Worm (Caenorhabditis elegans): ENCODE results near the gene pgm-3.

- no peak for TF ChIP-seq ceh-83 (GFP tag; optimal IDR thresholded peaks at IDR 0.05)
- TF ChIP-seq nhr-237 (tag; optimal IDR thresholded peaks at IDR 0.05): no peak
- TF ChIP-seq elt-3 (tag; optimal IDR thresholded peaks at IDR 0.05): no peak
- no peak for TF ChIP-seq nhr-12 (tag; optimal IDR thresholded peaks at IDR 0.05)
- no peak for TF ChIP-seq ceh-39 (tag; optimal IDR thresholded peaks at IDR 0.05)
- TF ChIP-seq snpc-4 (tag; optimal IDR thresholded peaks at IDR 0.05): no peak
- no peak for TF ChIP-seq tbx-8 (GFP tag; optimal IDR thresholded peaks at IDR 0.05)
- TF ChIP-seq ztf-11 (tag; optimal IDR thresholded peaks at IDR 0.05): no peak
- no peak for TF ChIP-seq blmp-1 (tag; optimal IDR thresholded peaks at IDR 0.05)
- no peak for TF ChIP-seq pha-4 (tag; optimal IDR thresholded peaks at IDR 0.05)
- no peak for TF ChIP-seq ces-1 (GFP tag; optimal IDR thresholded peaks at IDR 0.05)
- TF ChIP-seq nhr-28 (tag; optimal IDR thresholded peaks at IDR 0.05): no peak
- TF ChIP-seq mls-2 (tag; optimal IDR thresholded peaks at IDR 0.05): no peak
- TF ChIP-seq unc-120 (tag; optimal IDR thresholded peaks at IDR 0.05; ENCODE audit: poor library complexity, severe bottlenecking): no peak
Measured at ce11 chrIV:8724907-8725306, 615 bp upstream of the pgm-3 start.
